Worm (Caenorhabditis elegans): Measurements from ENCODE around the gene spp-10.

spp-10 gene

DNA sequence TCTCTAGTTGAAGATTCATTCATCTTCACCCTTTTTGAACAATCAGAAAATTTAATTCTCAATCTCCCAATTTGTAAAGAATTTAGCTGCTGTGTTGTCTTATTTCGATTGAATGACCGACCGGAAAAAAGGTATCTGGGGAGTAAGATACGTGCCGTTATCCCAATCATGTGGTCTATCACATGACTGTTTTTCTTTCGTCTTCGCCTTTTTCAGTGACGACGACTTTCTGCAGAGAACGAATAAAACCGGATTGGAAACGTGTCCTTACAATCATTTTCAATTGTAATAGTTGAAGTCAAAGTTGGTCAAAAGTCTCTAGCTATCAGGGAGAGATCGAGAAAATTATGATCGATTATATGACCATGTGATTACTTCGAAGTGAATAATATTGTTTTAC lies 52.1 kb downstream of the spp-10 start:
- no peak for TF ChIP-seq nhr-12 (tag; optimal IDR thresholded peaks at IDR 0.05)
- no peak for TF ChIP-seq M03D4.4 (tag; optimal IDR thresholded peaks at IDR 0.05)
- no peak for TF ChIP-seq elt-1 (tag; optimal IDR thresholded peaks at IDR 0.05; ENCODE audit: borderline replicate concordance, insufficient read depth)
- no peak for TF ChIP-seq ztf-11 (tag; optimal IDR thresholded peaks at IDR 0.05)
- TF ChIP-seq sem-2 (GFP tag; optimal IDR thresholded peaks at IDR 0.05) = no peak
- no peak for TF ChIP-seq pha-4 (tag; optimal IDR thresholded peaks at IDR 0.05)

All from whole organism, mixed stage, embryonic.